Comparison of ENCODE assay signal across 1 fruit fly cellular context in the genomic region with DNA sequence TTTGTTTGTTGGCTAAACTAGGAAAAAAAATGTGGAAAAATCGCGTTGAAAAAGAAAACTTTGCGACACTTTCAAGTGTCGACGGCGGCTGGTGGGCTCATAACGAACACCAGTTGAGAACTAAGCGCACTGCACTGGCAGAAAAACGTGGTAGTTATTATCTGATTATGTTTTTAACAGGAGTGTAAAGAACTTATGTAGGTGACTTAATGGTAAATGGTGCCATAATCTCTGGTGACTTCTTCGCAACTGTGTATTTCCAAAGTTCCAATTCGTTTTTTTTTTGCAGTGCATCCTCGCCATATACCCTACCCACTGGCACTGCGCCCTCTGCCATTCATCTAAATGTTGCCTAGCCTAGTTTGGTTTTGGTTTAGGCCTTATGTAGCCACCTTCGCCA.
TF ChIP-seq lines count a peak whose summit lies in the region.

No protein-coding gene starts in this region.

TF ChIP-seq in whole organism, embryonic, 481 proteins besides CTCF, POLR2A, EP300 and RAD21 (continued from another document and continues in another):
- TF ChIP-seq CG7786 (GFP tag; optimal IDR thresholded peaks at IDR 0.05; lab: Kevin White, UChicago) = no peak
- no peak for TF ChIP-seq CG17612 (GFP tag; IDR thresholded peaks at IDR 0.05; lab: Robert Waterston, UW)
- no peak for TF ChIP-seq tx (GFP tag; optimal IDR thresholded peaks at IDR 0.05; lab: Kevin White, UChicago)
- TF ChIP-seq sens-2 (GFP tag; IDR thresholded peaks at IDR 0.05; lab: Robert Waterston, UW) = no peak
- TF ChIP-seq dan (GFP tag; IDR thresholded peaks at IDR 0.05; lab: Robert Waterston, UW) = no peak
- TF ChIP-seq sima (GFP tag; optimal IDR thresholded peaks at IDR 0.05; lab: Kevin White, UChicago) = no peak
- no peak for TF ChIP-seq CG17385 (GFP tag; optimal IDR thresholded peaks at IDR 0.05; lab: Kevin White, UChicago)
- no peak for TF ChIP-seq Hand (GFP tag; optimal IDR thresholded peaks at IDR 0.05; lab: Kevin White, UChicago)
- TF ChIP-seq CG17359 (tag; optimal IDR thresholded peaks at IDR 0.05; lab: Kevin White, UChicago) = peak; percentile 30
- TF ChIP-seq crol (GFP tag; IDR thresholded peaks at IDR 0.05; lab: Robert Waterston, UW) = no peak
- TF ChIP-seq B-H1 (GFP tag; IDR thresholded peaks at IDR 0.05; lab: Robert Waterston, UW) = no peak
- no peak for TF ChIP-seq fu2 (GFP tag; optimal IDR thresholded peaks at IDR 0.05; lab: Kevin White, UChicago)
- no peak for TF ChIP-seq CG6254 (GFP tag; optimal IDR thresholded peaks at IDR 0.05; lab: Kevin White, UChicago)
- TF ChIP-seq lola (GFP tag; optimal IDR thresholded peaks at IDR 0.05; lab: Kevin White, UChicago) = no peak
- peak; percentile 33 for TF ChIP-seq CG2678 (tag; optimal IDR thresholded peaks at IDR 0.05; lab: Kevin White, UChicago)
- no peak for TF ChIP-seq zfh2 (GFP tag; optimal IDR thresholded peaks at IDR 0.05; lab: Kevin White, UChicago)
- TF ChIP-seq Doc2 (GFP tag; IDR thresholded peaks at IDR 0.05; lab: Robert Waterston, UW) = no peak
- peak; percentile 81 for TF ChIP-seq sens (GFP tag; lab: Kevin White, UChicago)
- no peak for TF ChIP-seq CG7372 (GFP tag; IDR thresholded peaks at IDR 0.05; lab: Robert Waterston, UW)
- no peak for TF ChIP-seq BtbVII (GFP tag; optimal IDR thresholded peaks at IDR 0.05; lab: Kevin White, UChicago)
- no peak for TF ChIP-seq twi (tag; optimal IDR thresholded peaks at IDR 0.05; lab: Kevin White, UChicago)
- no peak for TF ChIP-seq CG31224 (GFP tag; IDR thresholded peaks at IDR 0.05; lab: Robert Waterston, UW)
- TF ChIP-seq sc (optimal IDR thresholded peaks at IDR 0.05; lab: Kevin White, UChicago) = no peak
- no peak for TF ChIP-seq sc (GFP tag; optimal IDR thresholded peaks at IDR 0.05; lab: Kevin White, UChicago)
- no peak for TF ChIP-seq tna (GFP tag; IDR thresholded peaks at IDR 0.05; lab: Robert Waterston, UW; ENCODE audit: partially characterized antibody)
- TF ChIP-seq Mes4 (GFP tag; optimal IDR thresholded peaks at IDR 0.05; lab: Kevin White, UChicago) = peak; percentile 1
- no peak for TF ChIP-seq klu (GFP tag; IDR thresholded peaks at IDR 0.05; lab: Robert Waterston, UW)
- TF ChIP-seq Dp (GFP tag; optimal IDR thresholded peaks at IDR 0.05; lab: Kevin White, UChicago) = no peak
- TF ChIP-seq CG3407 (GFP tag; optimal IDR thresholded peaks at IDR 0.05; lab: Kevin White, UChicago) = peak; percentile 6
- peak; percentile 19 for TF ChIP-seq Fer1 (GFP tag; optimal IDR thresholded peaks at IDR 0.05; lab: Kevin White, UChicago)
- no peak for TF ChIP-seq Camta (GFP tag; optimal IDR thresholded peaks at IDR 0.05; lab: Kevin White, UChicago)
- no peak for TF ChIP-seq Deaf1 (tag; optimal IDR thresholded peaks at IDR 0.05; lab: Kevin White, UChicago)
- TF ChIP-seq sisA (GFP tag; IDR thresholded peaks at IDR 0.05; lab: Robert Waterston, UW) = peak; percentile 33; the same call in 1 of the 2 replicates
- TF ChIP-seq NC2β (GFP tag; optimal IDR thresholded peaks at IDR 0.05; lab: Kevin White, UChicago) = no peak
- peak; percentile 44; the same call in 1 of the 2 replicates for TF ChIP-seq CG32532 (GFP tag; IDR thresholded peaks at IDR 0.05; lab: Robert Waterston, UW)
- TF ChIP-seq CG10979 (tag; optimal IDR thresholded peaks at IDR 0.05; lab: Kevin White, UChicago) = peak; percentile 25
- no peak for TF ChIP-seq abd-A (tag; optimal IDR thresholded peaks at IDR 0.05; lab: Kevin White, UChicago)
- peak; percentile 4 for TF ChIP-seq CG3281 (GFP tag; optimal IDR thresholded peaks at IDR 0.05; lab: Kevin White, UChicago)
- TF ChIP-seq Antp (GFP tag; optimal IDR thresholded peaks at IDR 0.05; lab: Kevin White, UChicago) = peak; percentile 26
- no peak for TF ChIP-seq CG3847 (GFP tag; IDR thresholded peaks at IDR 0.05; lab: Robert Waterston, UW)
- TF ChIP-seq CG10209 (GFP tag; optimal IDR thresholded peaks at IDR 0.05; lab: Kevin White, UChicago) = no peak
- peak; percentile 39 for TF ChIP-seq ind (GFP tag; optimal IDR thresholded peaks at IDR 0.05; lab: Kevin White, UChicago)
- TF ChIP-seq z (GFP tag; IDR thresholded peaks at IDR 0.05; lab: Robert Waterston, UW) = no peak
- TF ChIP-seq CG10366 (GFP tag; IDR thresholded peaks at IDR 0.05; lab: Robert Waterston, UW) = 0 out of 2 replicates have a peak, but pooled peaks have one; percentile 19
- no peak for TF ChIP-seq CG34422 (GFP tag; IDR thresholded peaks at IDR 0.05; lab: Robert Waterston, UW)
- no peak for TF ChIP-seq sd (tag; optimal IDR thresholded peaks at IDR 0.05; lab: Kevin White, UChicago)
- no peak for TF ChIP-seq yki (optimal IDR thresholded peaks at IDR 0.05; lab: Kevin White, UChicago)
- no peak for TF ChIP-seq trem (tag; optimal IDR thresholded peaks at IDR 0.05; lab: Kevin White, UChicago)
- TF ChIP-seq Jarid2 (GFP tag; optimal IDR thresholded peaks at IDR 0.05; lab: Kevin White, UChicago) = no peak
- TF ChIP-seq chn (GFP tag; optimal IDR thresholded peaks at IDR 0.05; lab: Kevin White, UChicago) = no peak
- TF ChIP-seq Poxn (GFP tag; IDR thresholded peaks at IDR 0.05; lab: Robert Waterston, UW) = no peak
- TF ChIP-seq emc (GFP tag; optimal IDR thresholded peaks at IDR 0.05; lab: Kevin White, UChicago) = no peak
- TF ChIP-seq CG6175 (GFP tag; IDR thresholded peaks at IDR 0.05; lab: Robert Waterston, UW) = no peak
- TF ChIP-seq ftz-f1 (GFP tag; optimal IDR thresholded peaks at IDR 0.05; lab: Kevin White, UChicago) = no peak
- TF ChIP-seq wor (GFP tag; IDR thresholded peaks at IDR 0.05; lab: Robert Waterston, UW) = no peak
- TF ChIP-seq Sox100B (GFP tag; optimal IDR thresholded peaks at IDR 0.05; lab: Kevin White, UChicago) = no peak
- no peak for TF ChIP-seq CG3065 (GFP tag; optimal IDR thresholded peaks at IDR 0.05; lab: Kevin White, UChicago)
- no peak for TF ChIP-seq zen2 (GFP tag; IDR thresholded peaks at IDR 0.05; lab: Robert Waterston, UW; ENCODE audit: partially characterized antibody)
- no peak for TF ChIP-seq Tbp (GFP tag; optimal IDR thresholded peaks at IDR 0.05; lab: Kevin White, UChicago)
- TF ChIP-seq CG14965 (GFP tag; optimal IDR thresholded peaks at IDR 0.05; lab: Kevin White, UChicago; ENCODE audit: borderline replicate concordance) = no peak
- TF ChIP-seq CG12942 (GFP tag; optimal IDR thresholded peaks at IDR 0.05; lab: Kevin White, UChicago) = no peak
- no peak for TF ChIP-seq CG1529 (GFP tag; optimal IDR thresholded peaks at IDR 0.05; lab: Kevin White, UChicago)
- peak; percentile 40 for TF ChIP-seq tin (GFP tag; optimal IDR thresholded peaks at IDR 0.05; lab: Kevin White, UChicago)
- no peak for TF ChIP-seq CG13123 (GFP tag; optimal IDR thresholded peaks at IDR 0.05; lab: Kevin White, UChicago)
- TF ChIP-seq Sry-δ (GFP tag; optimal IDR thresholded peaks at IDR 0.05; lab: Kevin White, UChicago) = no peak
- TF ChIP-seq CG9215 (GFP tag; IDR thresholded peaks at IDR 0.05; lab: Robert Waterston, UW) = no peak
- TF ChIP-seq CG14441 (GFP tag; IDR thresholded peaks at IDR 0.05; lab: Robert Waterston, UW) = peak; percentile 23; the same call in 1 of the 2 replicates
- TF ChIP-seq CrebB (tag; optimal IDR thresholded peaks at IDR 0.05; lab: Kevin White, UChicago) = no peak
- TF ChIP-seq CG17186 (GFP tag; optimal IDR thresholded peaks at IDR 0.05; lab: Kevin White, UChicago) = no peak
- no peak for TF ChIP-seq seq (GFP tag; IDR thresholded peaks at IDR 0.05; lab: Robert Waterston, UW)
- 0 out of 4 replicates have a peak, but pooled peaks have one; percentile 24 for TF ChIP-seq Gug (GFP tag; IDR thresholded peaks at IDR 0.05; lab: Robert Waterston, UW)
- TF ChIP-seq Dll (GFP tag; IDR thresholded peaks at IDR 0.05; lab: Robert Waterston, UW; ENCODE audit: partially characterized antibody) = no peak
- no peak for TF ChIP-seq CG12104 (GFP tag; optimal IDR thresholded peaks at IDR 0.05; lab: Kevin White, UChicago)
- peak; percentile 4 for TF ChIP-seq CG7556 (GFP tag; optimal IDR thresholded peaks at IDR 0.05; lab: Kevin White, UChicago)
- TF ChIP-seq Scr (GFP tag; IDR thresholded peaks at IDR 0.05; lab: Robert Waterston, UW; ENCODE audit: partially characterized antibody) = no peak
- no peak for TF ChIP-seq CG18476 (GFP tag; optimal IDR thresholded peaks at IDR 0.05; lab: Kevin White, UChicago)
- TF ChIP-seq Lpt (GFP tag; optimal IDR thresholded peaks at IDR 0.05; lab: Kevin White, UChicago) = no peak
- TF ChIP-seq eve (GFP tag; optimal IDR thresholded peaks at IDR 0.05; lab: Kevin White, UChicago) = no peak
- TF ChIP-seq fru (optimal IDR thresholded peaks at IDR 0.05; lab: Kevin White, UChicago) = no peak
- TF ChIP-seq CG4282 (GFP tag; optimal IDR thresholded peaks at IDR 0.05; lab: Kevin White, UChicago) = no peak
- peak; percentile 24; the same call in 1 of the 2 replicates for TF ChIP-seq esg (GFP tag; conservative IDR thresholded peaks at IDR 0.05; lab: Robert Waterston, UW)
- TF ChIP-seq CG18011 (GFP tag; optimal IDR thresholded peaks at IDR 0.05; lab: Kevin White, UChicago) = no peak
- TF ChIP-seq prd (optimal IDR thresholded peaks at IDR 0.05; lab: Kevin White, UChicago) = no peak
- peak; percentile 56; the same call in 2 of the 3 replicates for TF ChIP-seq prd (GFP tag; IDR thresholded peaks at IDR 0.05; lab: Robert Waterston, UW)
- TF ChIP-seq Hr78 (GFP tag; optimal IDR thresholded peaks at IDR 0.05; lab: Kevin White, UChicago) = no peak
- TF ChIP-seq Stat92E (GFP tag; optimal IDR thresholded peaks at IDR 0.05; lab: Kevin White, UChicago) = no peak
- TF ChIP-seq Atf3 (GFP tag; optimal IDR thresholded peaks at IDR 0.05; lab: Kevin White, UChicago) = no peak
- TF ChIP-seq az2 (GFP tag; optimal IDR thresholded peaks at IDR 0.05; lab: Kevin White, UChicago) = no peak
- no peak for TF ChIP-seq toy (GFP tag; IDR thresholded peaks at IDR 0.05; lab: Robert Waterston, UW)
- no peak for TF ChIP-seq Six4 (GFP tag; optimal IDR thresholded peaks at IDR 0.05; lab: Kevin White, UChicago)
- TF ChIP-seq Rx (GFP tag; IDR thresholded peaks at IDR 0.05; lab: Robert Waterston, UW) = no peak
- TF ChIP-seq ERR (GFP tag; optimal IDR thresholded peaks at IDR 0.05; lab: Kevin White, UChicago) = no peak
- no peak for TF ChIP-seq CG14710 (tag; optimal IDR thresholded peaks at IDR 0.05; lab: Kevin White, UChicago)
- no peak for TF ChIP-seq luna (GFP tag; optimal IDR thresholded peaks at IDR 0.05; lab: Kevin White, UChicago)
- TF ChIP-seq CG43689 (GFP tag; IDR thresholded peaks at IDR 0.05; lab: Robert Waterston, UW) = no peak
- no peak for TF ChIP-seq CG6765 (GFP tag; optimal IDR thresholded peaks at IDR 0.05; lab: Kevin White, UChicago)
- peak; percentile 12 for TF ChIP-seq CG15269 (tag; optimal IDR thresholded peaks at IDR 0.05; lab: Kevin White, UChicago)
- TF ChIP-seq CG5245 (GFP tag; optimal IDR thresholded peaks at IDR 0.05; lab: Kevin White, UChicago) = no peak
- TF ChIP-seq pita (GFP tag; optimal IDR thresholded peaks at IDR 0.05; lab: Kevin White, UChicago) = no peak
- TF ChIP-seq CG3726 (GFP tag; IDR thresholded peaks at IDR 0.05; lab: Robert Waterston, UW) = no peak
- TF ChIP-seq org-1 (GFP tag; optimal IDR thresholded peaks at IDR 0.05; lab: Kevin White, UChicago) = no peak
- peak; percentile 54 for TF ChIP-seq Sox102F (GFP tag; optimal IDR thresholded peaks at IDR 0.05; lab: Kevin White, UChicago)
- no peak for TF ChIP-seq Hr3 (GFP tag; optimal IDR thresholded peaks at IDR 0.05; lab: Kevin White, UChicago)
- no peak for TF ChIP-seq CG6854 (GFP tag; optimal IDR thresholded peaks at IDR 0.05; lab: Kevin White, UChicago)
- TF ChIP-seq Sry-β (GFP tag; optimal IDR thresholded peaks at IDR 0.05; lab: Kevin White, UChicago) = no peak
- TF ChIP-seq Ssrp (tag; optimal IDR thresholded peaks at IDR 0.05; lab: Kevin White, UChicago) = no peak
- TF ChIP-seq CG4707 (GFP tag; optimal IDR thresholded peaks at IDR 0.05; lab: Kevin White, UChicago) = no peak
- no peak for TF ChIP-seq tup (GFP tag; optimal IDR thresholded peaks at IDR 0.05; lab: Kevin White, UChicago)
- TF ChIP-seq HLHmδ (GFP tag; optimal IDR thresholded peaks at IDR 0.05; lab: Kevin White, UChicago) = no peak
- no peak for TF ChIP-seq eyg (GFP tag; optimal IDR thresholded peaks at IDR 0.05; lab: Kevin White, UChicago)
- no peak for TF ChIP-seq Mad (GFP tag; optimal IDR thresholded peaks at IDR 0.05; lab: Kevin White, UChicago)
- no peak for TF ChIP-seq cad (GFP tag; optimal IDR thresholded peaks at IDR 0.05; lab: Kevin White, UChicago)
- no peak for TF ChIP-seq gsb (GFP tag; IDR thresholded peaks at IDR 0.05; lab: Robert Waterston, UW)
- no peak for TF ChIP-seq kay (GFP tag; optimal IDR thresholded peaks at IDR 0.05; lab: Kevin White, UChicago)
- TF ChIP-seq CG10565 (GFP tag; optimal IDR thresholded peaks at IDR 0.05; lab: Kevin White, UChicago) = no peak
- no peak for TF ChIP-seq Dad (GFP tag; optimal IDR thresholded peaks at IDR 0.05; lab: Kevin White, UChicago)
- peak; percentile 57 for TF ChIP-seq lmd (GFP tag; IDR thresholded peaks at IDR 0.05; lab: Robert Waterston, UW)
- no peak for TF ChIP-seq CG4617 (GFP tag; optimal IDR thresholded peaks at IDR 0.05; lab: Kevin White, UChicago; ENCODE audit: borderline replicate concordance)
- TF ChIP-seq hbn (GFP tag; IDR thresholded peaks at IDR 0.05; lab: Robert Waterston, UW; ENCODE audit: partially characterized antibody) = no peak
- peak; percentile 1 for TF ChIP-seq cwo (GFP tag; optimal IDR thresholded peaks at IDR 0.05; lab: Kevin White, UChicago)
- TF ChIP-seq nmo (GFP tag; optimal IDR thresholded peaks at IDR 0.05; lab: Kevin White, UChicago) = no peak
- TF ChIP-seq CG30403 (GFP tag; optimal IDR thresholded peaks at IDR 0.05; lab: Kevin White, UChicago) = peak; percentile 28
- TF ChIP-seq CG1233 (GFP tag; optimal IDR thresholded peaks at IDR 0.05; lab: Kevin White, UChicago) = no peak
- TF ChIP-seq CG33557 (GFP tag; optimal IDR thresholded peaks at IDR 0.05; lab: Kevin White, UChicago) = no peak
- no peak for TF ChIP-seq CG10147 (GFP tag; optimal IDR thresholded peaks at IDR 0.05; lab: Kevin White, UChicago)
- no peak for TF ChIP-seq lov (optimal IDR thresholded peaks at IDR 0.05; lab: Kevin White, UChicago)
- TF ChIP-seq lov (GFP tag; IDR thresholded peaks at IDR 0.05; lab: Robert Waterston, UW) = no peak
- TF ChIP-seq repo (GFP tag; optimal IDR thresholded peaks at IDR 0.05; lab: Kevin White, UChicago) = no peak
- TF ChIP-seq CG10274 (GFP tag; optimal IDR thresholded peaks at IDR 0.05; lab: Kevin White, UChicago) = no peak
- TF ChIP-seq ab (GFP tag; optimal IDR thresholded peaks at IDR 0.05; lab: Kevin White, UChicago) = no peak
- TF ChIP-seq bigmax (GFP tag; optimal IDR thresholded peaks at IDR 0.05; lab: Kevin White, UChicago) = no peak
- no peak for TF ChIP-seq CG9932 (GFP tag; IDR thresholded peaks at IDR 0.05; lab: Robert Waterston, UW)
